Worm (Caenorhabditis elegans): Measurements from ENCODE around the gene clec-124.

- TF ChIP-seq elt-3 (tag; optimal IDR thresholded peaks at IDR 0.05) (no peak), unc-39 (tag; optimal IDR thresholded peaks at IDR 0.05) (no peak), aly-2 (tag; optimal IDR thresholded peaks at IDR 0.05) (no peak), nhr-237 (tag; optimal IDR thresholded peaks at IDR 0.05) (no peak), zag-1 (tag; optimal IDR thresholded peaks at IDR 0.05) (no peak), pha-4 (tag; optimal IDR thresholded peaks at IDR 0.05) (no peak), ceh-28 (tag; optimal IDR thresholded peaks at IDR 0.05) (no peak), ceh-16 (tag; optimal IDR thresholded peaks at IDR 0.05) (no peak), nhr-77 (tag; optimal IDR thresholded peaks at IDR 0.05) (no peak), fkh-10 (GFP tag; optimal IDR thresholded peaks at IDR 0.05) (no peak), ama-1 (optimal IDR thresholded peaks at IDR 0.05) (no peak), nhr-11 (tag; optimal IDR thresholded peaks at IDR 0.05) (no peak)
Observed at ce11 chrII:3244070-3244469, 5.4 kb upstream of the clec-124 start, which contains the start of gene C17F4.12.
